Worm (Caenorhabditis elegans) whole organism, early embryonic: ENCODE measurements around the gene ugt-24.

Experiments
- ama-1 ChIP-seq: fragments of 150-350 bp; optimal IDR thresholded peaks from 2 replicates; lab custom pipeline; 2014
- ets-7 ChIP-seq: sonication (generic microtip); optimal IDR thresholded peaks from 2 replicates; lab custom pipeline; 2016; ENCODE audit warnings: missing genotype, missing genetic modification characterization, missing compliant biosample characterization
- flt-1 ChIP-seq: fragments of 200-800 bp; sonication (Bioruptor generic); IDR thresholded peaks from 2 replicates; pipeline ENCODE4 v1.3.6; 2022; ENCODE audit warnings: missing genetic modification characterization, missing compliant biosample characterization
- hmbx-1 ChIP-seq: sonication (generic microtip); optimal IDR thresholded peaks from 2 replicates; lab custom pipeline; 2016; ENCODE audit warnings: mild to moderate bottlenecking, missing genetic modification characterization, missing compliant biosample characterization
- hmg-4 ChIP-seq: fragments of 200-800 bp; sonication (Bioruptor generic); optimal IDR thresholded peaks from 2 replicates; lab custom pipeline; 2018; ENCODE audit warnings: mild to moderate bottlenecking, missing genetic modification characterization, missing compliant biosample characterization
- pes-1 ChIP-seq: fragments of 200-800 bp; sonication (Bioruptor generic); IDR thresholded peaks from 2 replicates; pipeline ENCODE4 v1.3.6; 2022; ENCODE audit warnings: missing genetic modification reagents, missing genetic modification characterization, missing compliant biosample characterization
- sea-1 ChIP-seq: fragments of 200-800 bp; sonication (Bioruptor generic); conservative IDR thresholded peaks from 2 replicates; pipeline ENCODE4 v1.3.6; 2022; ENCODE audit warnings: missing genetic modification characterization, missing compliant biosample characterization
- tbx-37 ChIP-seq: fragments of 200-800 bp; sonication (Bioruptor generic); conservative IDR thresholded peaks from 2 replicates; pipeline ENCODE4 v1.3.6; 2022; ENCODE audit warnings: missing genetic modification reagents, missing genetic modification characterization, missing compliant biosample characterization

- TF ChIP-seq hmg-4 (no peak), pes-1 (GFP tag; lab: Robert Waterston, UW) (no peak), flt-1 (GFP tag; lab: Robert Waterston, UW) (no peak), tbx-37 (GFP tag; lab: Robert Waterston, UW) (no peak), ets-7 (tag; lab: Kevin White, UChicago) (no peak), hmbx-1 (tag; lab: Kevin White, UChicago) (no peak), ama-1 (lab: Kevin White, UChicago) (no peak), sea-1 (GFP tag; lab: Robert Waterston, UW) (no peak)
Measured at ce11 chrIV:6187160-6187559, 23.4 kb downstream of the ugt-24 start.
